Worm (Caenorhabditis elegans) whole organism, L2 larva: Measurements from ENCODE around the gene dnj-8.

ENCODE experiments used
- aly-2 ChIP-seq: fragments of 150-350 bp; optimal IDR thresholded peaks from 2 replicates; lab custom pipeline; 2014; ENCODE audit warnings: missing biosample characterization, missing genetic modification characterization
- ama-1 ChIP-seq: fragments of 150-350 bp; optimal IDR thresholded peaks from 2 replicates; lab custom pipeline; 2018; ENCODE audit warnings: inconsistent platforms
- ceh-82 ChIP-seq: fragments of 150-350 bp; optimal IDR thresholded peaks from 2 replicates; lab custom pipeline; 2014; ENCODE audit warnings: missing biosample characterization, missing genetic modification characterization
- mbf-1 ChIP-seq: sonication (generic microtip); optimal IDR thresholded peaks from 2 replicates; lab custom pipeline; 2017; ENCODE audit warnings: missing biosample characterization, missing genetic modification characterization
- nhr-77 ChIP-seq: fragments of 150-350 bp; optimal IDR thresholded peaks from 2 replicates; lab custom pipeline; 2014; ENCODE audit warnings: missing biosample characterization, missing genetic modification characterization
- skn-1 ChIP-seq: sonication (generic microtip); optimal IDR thresholded peaks from 2 replicates; lab custom pipeline; 2017; ENCODE audit warnings: missing biosample characterization, missing genetic modification characterization
- unc-62 ChIP-seq: fragments of 150-350 bp; optimal IDR thresholded peaks from 2 replicates; lab custom pipeline; 2014; ENCODE audit warnings: missing biosample characterization, missing genetic modification reagents, missing genetic modification characterization

DNA sequence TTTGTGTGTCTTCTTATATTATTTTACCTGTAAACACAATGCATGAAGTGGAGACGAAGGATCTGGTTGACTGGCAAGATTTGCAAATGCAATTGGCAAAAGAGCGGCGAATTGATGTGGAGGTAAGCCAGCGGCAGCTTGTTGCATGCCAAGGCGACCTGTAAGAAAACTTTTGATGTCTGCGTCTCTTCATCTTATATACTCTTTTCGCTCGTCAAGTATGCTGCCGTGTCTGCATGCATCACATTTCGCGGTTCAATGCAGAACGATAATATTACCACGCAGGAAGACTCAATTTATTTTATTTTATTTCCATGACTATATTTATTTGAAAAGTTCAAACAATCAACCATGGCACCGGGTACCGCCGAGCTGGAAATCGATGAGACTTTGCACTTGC is 3.1 kb upstream of the dnj-8 start, which contains the start of gene vps-33.2:
- TF ChIP-seq ceh-82 (tag; lab: Kevin White, UChicago): no peak
- TF ChIP-seq skn-1 (tag; lab: Kevin White, UChicago): no peak
- no peak for TF ChIP-seq nhr-77
- no peak for TF ChIP-seq unc-62 (GFP tag; lab: Kevin White, UChicago)
- no peak for TF ChIP-seq mbf-1 (tag; lab: Kevin White, UChicago)
- no peak for TF ChIP-seq aly-2 (tag; lab: Kevin White, UChicago)
- TF ChIP-seq ama-1 (lab: Kevin White, UChicago): no peak
